Worm (Caenorhabditis elegans): ENCODE measurements around the gene srxa-1.
A peak's percentile ranks its signal among the peaks of the same experiment; 100 is the strongest.

Gene srxa-1

DNA sequence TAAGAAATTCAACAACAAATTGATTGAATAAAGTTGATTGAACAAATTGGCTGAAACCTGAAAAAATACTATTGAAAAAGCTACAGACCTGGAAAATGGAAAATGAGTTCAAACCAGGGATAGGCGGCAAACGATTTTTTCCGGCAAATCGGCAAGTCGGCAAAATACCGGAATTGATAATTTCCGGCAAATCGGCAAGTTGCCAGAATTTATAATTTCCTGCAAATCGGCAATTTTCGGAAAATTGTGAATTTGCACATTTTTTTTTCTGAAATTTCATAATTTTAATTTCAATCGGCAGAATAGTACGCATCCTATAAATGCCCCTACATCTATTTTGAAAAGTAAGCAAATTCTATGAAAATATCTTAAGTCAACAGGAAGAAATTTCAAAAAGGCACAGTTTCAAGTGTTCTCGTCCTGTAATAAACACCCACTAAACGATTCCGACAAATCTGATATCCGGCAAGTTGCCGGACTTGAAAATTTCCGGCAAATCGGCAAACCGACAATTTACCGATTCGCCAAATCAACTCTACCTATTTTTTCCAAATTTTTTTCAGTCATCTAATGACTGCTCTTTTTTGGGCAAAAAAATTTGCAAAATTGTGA, 15.0 kb upstream of the srxa-1 start (continued):
- no peak for TF ChIP-seq php-3 (GFP tag; IDR thresholded peaks at IDR 0.05)
- TF ChIP-seq F44E2.7 (GFP tag; IDR thresholded peaks at IDR 0.05), result no peak
- no peak for TF ChIP-seq lir-3 (tag; optimal IDR thresholded peaks at IDR 0.05)
- TF ChIP-seq madf-5 (GFP tag; IDR thresholded peaks at IDR 0.05), result 0 out of 4 replicates have a peak, but pooled peaks of 1 of the 2 experiments have one; percentile 11
- TF ChIP-seq ZK546.5 (tag; optimal IDR thresholded peaks at IDR 0.05), result no peak
- TF ChIP-seq Y48G9A.11 (GFP tag; IDR thresholded peaks at IDR 0.05), result no peak
- TF ChIP-seq ceh-62 (tag; optimal IDR thresholded peaks at IDR 0.05), result no peak
- TF ChIP-seq dmd-6 (GFP tag; IDR thresholded peaks at IDR 0.05), result 0 out of 2 replicates have a peak, but pooled peaks have one; percentile 13
- TF ChIP-seq snpc-1.2 (GFP tag; IDR thresholded peaks at IDR 0.05), result 0 out of 2 replicates have a peak, but pooled peaks have one; percentile 19
- TF ChIP-seq unc-62 (GFP tag; optimal IDR thresholded peaks at IDR 0.05 in 1 of 2), result no peak
- TF ChIP-seq unc-62 (tag; optimal IDR thresholded peaks at IDR 0.05), result no peak
- no peak for TF ChIP-seq ces-1 (GFP tag; optimal IDR thresholded peaks at IDR 0.05)
- no peak for TF ChIP-seq saeg-2 (GFP tag; IDR thresholded peaks at IDR 0.05)
- no peak for TF ChIP-seq fkh-10 (GFP tag; optimal IDR thresholded peaks at IDR 0.05)
- TF ChIP-seq ceh-28 (tag; optimal IDR thresholded peaks at IDR 0.05), result no peak
- 0 out of 2 replicates have a peak, but pooled peaks have one; percentile 13 for TF ChIP-seq Y75B8A.6 (GFP tag; IDR thresholded peaks at IDR 0.05)
- no peak for TF ChIP-seq egl-27 (tag; optimal IDR thresholded peaks at IDR 0.05)
- TF ChIP-seq daf-8 (GFP tag; IDR thresholded peaks at IDR 0.05), result no peak

ce11 chrV:20721934-20722333, 10.0 kb upstream of the srxa-1 start, which contains the start of gene Y44A6C.2:
Y44A6C.2 (plus strand) TSS chrV:20722234.
- TF ChIP-seq nhr-111 (GFP tag; optimal IDR thresholded peaks at IDR 0.05) (no peak), hlh-30 (tag; optimal IDR thresholded peaks at IDR 0.05; ENCODE audit: insufficient read depth) (no peak), ceh-62 (tag; optimal IDR thresholded peaks at IDR 0.05) (no peak), nhr-28 (tag; optimal IDR thresholded peaks at IDR 0.05) (no peak), nhr-41 (GFP tag; IDR thresholded peaks at IDR 0.05) (no peak), aha-1 (tag) (no peak), unc-62 (GFP tag; optimal IDR thresholded peaks at IDR 0.05 in 1 of 2) (no peak), unc-62 (tag; optimal IDR thresholded peaks at IDR 0.05) (no peak), mxl-3 (GFP tag; optimal IDR thresholded peaks at IDR 0.05) (no peak), madf-9 (GFP tag; conservative IDR thresholded peaks at IDR 0.05) (no peak), ztf-11 (tag; optimal IDR thresholded peaks at IDR 0.05) (no peak), lin-13 (GFP tag; optimal IDR thresholded peaks at IDR 0.05) (no peak), saeg-2 (GFP tag; IDR thresholded peaks at IDR 0.05) (no peak), attf-4 (tag; optimal IDR thresholded peaks at IDR 0.05) (no peak), nhr-77 (tag; optimal IDR thresholded peaks at IDR 0.05) (no peak), vab-7 (GFP tag; IDR thresholded peaks at IDR 0.05) (no peak), ZK546.5 (tag; optimal IDR thresholded peaks at IDR 0.05) (no peak)

DNA sequence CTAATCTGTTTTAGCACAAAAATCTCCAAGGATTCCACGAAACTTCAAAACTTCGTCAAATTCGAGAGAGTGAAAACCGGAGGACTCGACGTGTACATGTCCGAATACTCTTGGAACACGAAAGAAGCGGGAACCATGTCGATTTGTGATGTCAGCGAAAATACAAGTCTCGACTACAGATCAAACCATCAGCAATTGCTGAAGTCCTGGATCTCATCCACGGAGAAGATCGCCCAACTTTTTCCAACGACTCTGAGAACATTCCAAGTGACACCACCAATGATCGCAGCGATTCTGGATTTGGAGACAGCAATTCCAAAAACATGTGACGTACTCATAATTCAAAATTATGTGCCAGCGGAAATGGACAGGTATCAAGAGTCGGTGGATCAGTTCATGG, 9.4 kb upstream of the srxa-1 start:
- TF ChIP-seq ztf-7 (tag; optimal IDR thresholded peaks at IDR 0.05) (no peak), lir-3 (tag; optimal IDR thresholded peaks at IDR 0.05) (no peak), unc-62 (GFP tag; optimal IDR thresholded peaks at IDR 0.05 in 1 of 2) (peak in 1 of 2 experiments; percentile 73), unc-62 (tag; optimal IDR thresholded peaks at IDR 0.05) (no peak), aha-1 (tag) (peak; percentile 82), ceh-82 (tag; optimal IDR thresholded peaks at IDR 0.05) (no peak), fkh-10 (GFP tag; optimal IDR thresholded peaks at IDR 0.05) (no peak), vab-7 (GFP tag; IDR thresholded peaks at IDR 0.05) (no peak)

ce11 chrV:20727458-20727857, 4.4 kb upstream of the srxa-1 start:
- no peak for TF ChIP-seq T26A8.4 (GFP tag; IDR thresholded peaks at IDR 0.05)
- peak; percentile 92 for TF ChIP-seq aha-1 (tag)
- no peak for TF ChIP-seq ces-1 (GFP tag; optimal IDR thresholded peaks at IDR 0.05)
- no peak for TF ChIP-seq ceh-28 (tag; optimal IDR thresholded peaks at IDR 0.05)
- no peak for TF ChIP-seq fos-1 (tag; optimal IDR thresholded peaks at IDR 0.05)
- no peak for TF ChIP-seq attf-4 (tag; optimal IDR thresholded peaks at IDR 0.05)
- TF ChIP-seq lim-7 (GFP tag; IDR thresholded peaks at IDR 0.05), result no peak

All from whole organism, L4 larva.